Fruit fly (Drosophila melanogaster) whole organism, prepupa: ENCODE measurements around the gene Osi22.

ENCODE experiments used
- Blimp-1 ChIP-seq: fragments of 200-800 bp; sonication (Bioruptor generic); optimal IDR thresholded peaks from 3 replicates; lab custom pipeline; 2017; ENCODE audit warnings: missing biosample characterization, missing genetic modification characterization, mild to moderate bottlenecking, moderate library complexity, missing genetic modification reagents
- CG10631 ChIP-seq: fragments of 200-800 bp; sonication (Bioruptor generic); optimal IDR thresholded peaks from 2 replicates; lab custom pipeline; 2016; ENCODE audit warnings: missing biosample characterization, missing genetic modification characterization
- CG10669 ChIP-seq: fragments of 200-800 bp; sonication (Bioruptor generic); optimal IDR thresholded peaks from 3 replicates; lab custom pipeline; 2018; ENCODE audit warnings: missing biosample characterization, mild to moderate bottlenecking, missing genetic modification characterization, moderate library complexity
- CG11294 ChIP-seq: fragments of 200-800 bp; sonication (Bioruptor generic); IDR thresholded peaks from 2 replicates; pipeline ENCODE4 v1.3.6; 2022; ENCODE audit warnings: missing biosample characterization, missing genetic modification characterization
- CG11762 ChIP-seq: fragments of 200-800 bp; sonication (Bioruptor generic); optimal IDR thresholded peaks from 3 replicates; lab custom pipeline; 2016; ENCODE audit warnings: missing biosample characterization, missing genetic modification characterization; ENCODE audit not compliant: insufficient read depth
- CG11902 ChIP-seq: fragments of 200-800 bp; sonication (Bioruptor generic); optimal IDR thresholded peaks from 3 replicates; lab custom pipeline; 2016; ENCODE audit warnings: missing biosample characterization, missing genetic modification characterization
- CG15336 ChIP-seq: fragments of 200-800 bp; sonication (Bioruptor generic); IDR thresholded peaks from 2 replicates; pipeline ENCODE4 v1.3.6; 2022; ENCODE audit warnings: missing biosample characterization, missing genetic modification characterization
- CG1621 ChIP-seq: fragments of 200-800 bp; sonication (Bioruptor generic); optimal IDR thresholded peaks from 3 replicates; lab custom pipeline; 2018; ENCODE audit warnings: missing biosample characterization, mild to moderate bottlenecking, missing genetic modification characterization
- CG16779 ChIP-seq: fragments of 200-800 bp; sonication (Bioruptor generic); optimal IDR thresholded peaks from 3 replicates; lab custom pipeline; 2017; ENCODE audit warnings: missing biosample characterization, mild to moderate bottlenecking, missing genetic modification characterization
- CG3032 ChIP-seq: fragments of 200-800 bp; optimal IDR thresholded peaks from 2 replicates; lab custom pipeline; 2019; ENCODE audit warnings: missing biosample characterization, mild to moderate bottlenecking, missing genetic modification characterization, moderate library complexity
- CG31627 ChIP-seq: fragments of 200-800 bp; sonication (Bioruptor generic); optimal IDR thresholded peaks from 3 replicates; lab custom pipeline; 2016; ENCODE audit warnings: missing biosample characterization, missing genetic modification characterization
- CG32006 ChIP-seq: fragments of 200-800 bp; sonication (Bioruptor generic); optimal IDR thresholded peaks from 3 replicates; lab custom pipeline; 2017; ENCODE audit warnings: missing biosample characterization, mild to moderate bottlenecking, missing genetic modification characterization
- CG34406 ChIP-seq: fragments of 200-800 bp; sonication (Bioruptor generic); optimal IDR thresholded peaks from 3 replicates; lab custom pipeline; 2016; ENCODE audit warnings: missing biosample characterization, missing genetic modification characterization
- CG3919 ChIP-seq: fragments of 200-800 bp; sonication (Bioruptor generic); optimal IDR thresholded peaks from 3 replicates; lab custom pipeline; 2016; ENCODE audit warnings: missing biosample characterization, missing genetic modification characterization
- CG4318 ChIP-seq: fragments of 200-800 bp; sonication (Bioruptor generic); optimal IDR thresholded peaks from 3 replicates; lab custom pipeline; 2017; ENCODE audit warnings: missing biosample characterization, mild to moderate bottlenecking, missing genetic modification characterization
- CG6163 ChIP-seq: fragments of 200-800 bp; sonication (Bioruptor generic); IDR thresholded peaks from 3 replicates; pipeline ENCODE4 v1.3.6; 2022; ENCODE audit warnings: missing biosample characterization, missing genetic modification characterization
- CG6792 ChIP-seq: fragments of 200-800 bp; sonication (Bioruptor generic); optimal IDR thresholded peaks from 3 replicates; lab custom pipeline; 2016; ENCODE audit warnings: missing biosample characterization, missing genetic modification characterization
- CG6808 ChIP-seq: fragments of 200-800 bp; sonication (Bioruptor generic); optimal IDR thresholded peaks from 3 replicates; lab custom pipeline; 2017; ENCODE audit warnings: missing biosample characterization, missing genetic modification characterization, mild to moderate bottlenecking, moderate library complexity, missing genetic modification reagents
- CG6854 ChIP-seq: fragments of 200-800 bp; sonication (Bioruptor generic); optimal IDR thresholded peaks from 2 replicates; lab custom pipeline; 2017; ENCODE audit warnings: missing biosample characterization, mild to moderate bottlenecking, missing genetic modification characterization
- CG7368 ChIP-seq: fragments of 200-800 bp; sonication (Bioruptor generic); optimal IDR thresholded peaks from 3 replicates; lab custom pipeline; 2016; ENCODE audit warnings: missing biosample characterization, missing genetic modification characterization
- CG8119 ChIP-seq: fragments of 200-800 bp; sonication (Bioruptor generic); IDR thresholded peaks from 3 replicates; pipeline ENCODE4 v1.3.6; 2022; ENCODE audit warnings: missing biosample characterization, missing genetic modification characterization
- CG8319 ChIP-seq: fragments of 200-800 bp; sonication (Bioruptor generic); optimal IDR thresholded peaks from 3 replicates; lab custom pipeline; 2016; ENCODE audit warnings: missing biosample characterization, missing genetic modification characterization
- CG8632 ChIP-seq: fragments of 200-800 bp; sonication (Bioruptor generic); optimal IDR thresholded peaks from 3 replicates; lab custom pipeline; 2016; ENCODE audit warnings: missing biosample characterization, missing genetic modification characterization
- CG9139 ChIP-seq: fragments of 200-800 bp; sonication (Bioruptor generic); optimal IDR thresholded peaks from 3 replicates; lab custom pipeline; 2017; ENCODE audit warnings: missing biosample characterization, mild to moderate bottlenecking, missing genetic modification characterization
- Eip75B ChIP-seq: fragments of 200-800 bp; sonication (Bioruptor generic); optimal IDR thresholded peaks from 3 replicates; lab custom pipeline; 2016; ENCODE audit warnings: missing biosample characterization, missing genetic modification characterization
- Eip78C ChIP-seq: fragments of 200-800 bp; sonication (Bioruptor generic); peaks from one replicate; lab custom pipeline; 2016; ENCODE audit warnings: missing biosample characterization, missing genetic modification characterization
- Ets21C ChIP-seq: fragments of 200-800 bp; sonication (Bioruptor generic); optimal IDR thresholded peaks from 3 replicates; lab custom pipeline; 2016; ENCODE audit warnings: missing biosample characterization, missing genetic modification characterization
- Ets96B ChIP-seq: fragments of 200-800 bp; optimal IDR thresholded peaks from 2 replicates; lab custom pipeline; 2019; ENCODE audit warnings: missing biosample characterization, mild to moderate bottlenecking, missing genetic modification characterization, moderate library complexity
- Gug ChIP-seq: fragments of 200-800 bp; sonication (Bioruptor generic); IDR thresholded peaks from 2 replicates; pipeline ENCODE4 v1.3.6; 2022; ENCODE audit warnings: missing biosample characterization, missing genetic modification characterization
- Hr38 ChIP-seq: sonication (Bioruptor generic); optimal IDR thresholded peaks from 2 replicates; lab custom pipeline; 2016; ENCODE audit warnings: missing biosample characterization, missing genetic modification characterization
- Hr39 ChIP-seq: fragments of 200-800 bp; sonication (Bioruptor generic); optimal IDR thresholded peaks from 2 replicates; lab custom pipeline; 2016; ENCODE audit warnings: missing biosample characterization, missing genetic modification characterization
- Lpt ChIP-seq: fragments of 200-800 bp; sonication (Bioruptor generic); optimal IDR thresholded peaks from 3 replicates; lab custom pipeline; 2016; ENCODE audit warnings: missing biosample characterization, missing genetic modification characterization
- Met ChIP-seq: fragments of 200-800 bp; sonication (Bioruptor generic); optimal IDR thresholded peaks from 3 replicates; lab custom pipeline; 2016; ENCODE audit warnings: missing biosample characterization, missing genetic modification characterization
- OdsH ChIP-seq: fragments of 200-800 bp; sonication (Bioruptor generic); optimal IDR thresholded peaks from 3 replicates; lab custom pipeline; 2016; ENCODE audit warnings: missing biosample characterization, missing genetic modification characterization
- Smox ChIP-seq: fragments of 200-800 bp; sonication (Bioruptor generic); optimal IDR thresholded peaks from 3 replicates; lab custom pipeline; 2016; ENCODE audit warnings: missing biosample characterization, missing genetic modification characterization
- Sox14 ChIP-seq: fragments of 200-800 bp; sonication (Bioruptor generic); optimal IDR thresholded peaks from 3 replicates; lab custom pipeline; 2016; ENCODE audit warnings: missing biosample characterization, missing genetic modification characterization
- Sox15 ChIP-seq: fragments of 200-800 bp; sonication (Bioruptor generic); optimal IDR thresholded peaks from 3 replicates; lab custom pipeline; 2016; ENCODE audit warnings: missing biosample characterization, missing genetic modification characterization
- acj6 ChIP-seq: fragments of 200-800 bp; sonication (Bioruptor generic); optimal IDR thresholded peaks from 3 replicates; lab custom pipeline; 2016; ENCODE audit warnings: missing biosample characterization, missing genetic modification characterization
- dac ChIP-seq: fragments of 200-800 bp; sonication (Bioruptor generic); optimal IDR thresholded peaks from 2 replicates; lab custom pipeline; 2017; ENCODE audit warnings: missing biosample characterization, mild to moderate bottlenecking, missing genetic modification characterization
- dsx ChIP-seq: fragments of 200-800 bp; optimal IDR thresholded peaks from 3 replicates; lab custom pipeline; 2019; ENCODE audit warnings: missing biosample characterization, mild to moderate bottlenecking, missing genetic modification characterization, moderate library complexity; ENCODE audit not compliant: poor library complexity, severe bottlenecking
- eg ChIP-seq: fragments of 200-800 bp; sonication (Bioruptor generic); IDR thresholded peaks from 3 replicates; pipeline ENCODE4 v1.3.6; 2022; ENCODE audit warnings: missing biosample characterization, missing genetic modification characterization
- fd59A ChIP-seq: fragments of 200-800 bp; sonication (Bioruptor generic); optimal IDR thresholded peaks from 2 replicates; lab custom pipeline; 2017; ENCODE audit warnings: missing biosample characterization, mild to moderate bottlenecking, missing genetic modification characterization, missing genetic modification reagents
- fkh ChIP-seq: fragments of 200-800 bp; sonication (Bioruptor generic); optimal IDR thresholded peaks from 3 replicates; lab custom pipeline; 2017; ENCODE audit warnings: missing biosample characterization, mild to moderate bottlenecking, missing genetic modification characterization, moderate library complexity
- net ChIP-seq: fragments of 200-800 bp; sonication (Bioruptor generic); optimal IDR thresholded peaks from 3 replicates; lab custom pipeline; 2016; ENCODE audit warnings: missing biosample characterization, missing genetic modification characterization
- pdm3 ChIP-seq: fragments of 200-800 bp; sonication (Bioruptor generic); optimal IDR thresholded peaks from 3 replicates; lab custom pipeline; 2016; ENCODE audit warnings: missing biosample characterization, missing genetic modification characterization
- salr ChIP-seq, 2 experiments: fragments of 200-800 bp; sonication (Bioruptor generic); optimal IDR thresholded peaks; 3 replicates each; lab custom pipeline; 2016 to 2018; ENCODE audit warnings: missing biosample characterization in 2 of 2, missing genetic modification characterization in 2 of 2, mild to moderate bottlenecking in 1 of 2
- spab ChIP-seq: fragments of 200-800 bp; sonication (Bioruptor generic); optimal IDR thresholded peaks from 2 replicates; lab custom pipeline; 2017; ENCODE audit warnings: missing biosample characterization, mild to moderate bottlenecking, missing genetic modification characterization, missing genetic modification reagents
- ss ChIP-seq, 2 experiments: fragments of 200-800 bp; sonication (Bioruptor generic); optimal IDR thresholded peaks; 2 replicates in 1 of 2; 3 replicates in 1 of 2; lab custom pipeline; 2017 to 2018; ENCODE audit warnings: mild to moderate bottlenecking in 2 of 2, missing biosample characterization in 2 of 2, missing genetic modification characterization in 2 of 2, moderate library complexity in 1 of 2
- svp ChIP-seq: fragments of 200-800 bp; sonication (Bioruptor generic); peaks from one replicate; lab custom pipeline; 2016; ENCODE audit warnings: missing biosample characterization, missing genetic modification characterization
- topi ChIP-seq: fragments of 200-800 bp; sonication (Bioruptor generic); optimal IDR thresholded peaks from 3 replicates; lab custom pipeline; 2016; ENCODE audit warnings: missing biosample characterization, missing genetic modification characterization
- vri ChIP-seq: fragments of 200-800 bp; sonication (Bioruptor generic); optimal IDR thresholded peaks from 3 replicates; lab custom pipeline; 2016; ENCODE audit warnings: missing biosample characterization, mild to moderate bottlenecking, missing genetic modification characterization

Gene Osi22

dm6 chr3R:13305318-13305899 is 15.0 kb downstream of the Osi22 start:
- TF ChIP-seq Blimp-1 (GFP tag; lab: Kevin White, UChicago): peak; percentile 58
- TF ChIP-seq CG11294: peak; percentile 26; the same call in 1 of the 2 replicates
- peak; percentile 83 for TF ChIP-seq CG6808 (GFP tag; lab: Kevin White, UChicago)
- peak; percentile 25 for TF ChIP-seq vri
- peak; percentile 79 for TF ChIP-seq Lpt
- TF ChIP-seq CG11762 (GFP tag; lab: Kevin White, UChicago): peak; percentile 82
- peak; percentile 82 for TF ChIP-seq CG3032
- TF ChIP-seq acj6 (GFP tag; lab: Kevin White, UChicago): peak; percentile 85
- TF ChIP-seq dsx (GFP tag; lab: Kevin White, UChicago): peak; percentile 79
- TF ChIP-seq Smox: peak; percentile 63
- TF ChIP-seq Sox15: peak; percentile 61
- peak; percentile 54 for TF ChIP-seq Hr39 (GFP tag; lab: Kevin White, UChicago)
- no peak for TF ChIP-seq Hr38 (GFP tag; lab: Kevin White, UChicago)
- peak; percentile 67 for TF ChIP-seq fd59A (GFP tag; lab: Kevin White, UChicago)
- peak; percentile 76 for TF ChIP-seq net
- peak; percentile 21 for TF ChIP-seq Ets21C (GFP tag; lab: Kevin White, UChicago)
- TF ChIP-seq CG8319 (GFP tag; lab: Kevin White, UChicago): peak; percentile 70
- peak; percentile 78 for TF ChIP-seq CG6792 (GFP tag; lab: Kevin White, UChicago)
- peak; percentile 79 for TF ChIP-seq CG6854 (GFP tag; lab: Kevin White, UChicago)
- peak; percentile 77 for TF ChIP-seq CG9139 (GFP tag; lab: Kevin White, UChicago)
- peak; percentile 62 for TF ChIP-seq eg (GFP tag; lab: Robert Waterston, UW)
- TF ChIP-seq CG7368 (GFP tag; lab: Kevin White, UChicago): peak; percentile 63
- peak; percentile 90 for TF ChIP-seq CG10631 (GFP tag; lab: Kevin White, UChicago)
- peak; percentile 68 for TF ChIP-seq Sox14 (GFP tag; lab: Kevin White, UChicago)
- TF ChIP-seq Gug (GFP tag; lab: Robert Waterston, UW): peak; percentile 40
- peak; percentile 68 for TF ChIP-seq CG10669 (GFP tag; lab: Kevin White, UChicago)
- TF ChIP-seq CG8632: peak; percentile 89
- peak; percentile 93 for TF ChIP-seq Eip78C
- TF ChIP-seq CG3919 (GFP tag; lab: Kevin White, UChicago): peak; percentile 82
- TF ChIP-seq fkh: no peak
- peak; percentile 79 for TF ChIP-seq Met (GFP tag; lab: Kevin White, UChicago)
- peak; percentile 91 for TF ChIP-seq CG34406 (GFP tag; lab: Kevin White, UChicago)
- TF ChIP-seq CG4318: peak; percentile 87
- peak; percentile 79 for TF ChIP-seq CG15336 (GFP tag; lab: Robert Waterston, UW)
- peak; percentile 58 for TF ChIP-seq pdm3
- TF ChIP-seq Ets96B: peak; percentile 87
- TF ChIP-seq ss (GFP tag; optimal IDR thresholded peaks at IDR 0.05; lab: Kevin White, UChicago): peak; percentile 74 to 78
- TF ChIP-seq CG11902 (GFP tag; lab: Kevin White, UChicago): peak; percentile 59
- peak; percentile 87 for TF ChIP-seq OdsH (GFP tag; lab: Kevin White, UChicago)
- peak; percentile 88 for TF ChIP-seq svp
- peak; percentile 79 for TF ChIP-seq CG6163 (GFP tag; lab: Robert Waterston, UW)
- TF ChIP-seq salr (GFP tag; optimal IDR thresholded peaks at IDR 0.05; lab: Kevin White, UChicago): peak; percentile 31 to 94
- peak; percentile 86 for TF ChIP-seq spab (GFP tag; lab: Kevin White, UChicago)
- TF ChIP-seq CG32006 (GFP tag; lab: Kevin White, UChicago): peak; percentile 94
- TF ChIP-seq CG1621 (tag; lab: Kevin White, UChicago): peak; percentile 40
- TF ChIP-seq CG8119 (GFP tag; lab: Robert Waterston, UW): peak; percentile 84
- TF ChIP-seq CG31627 (GFP tag; lab: Kevin White, UChicago): peak; percentile 62
- peak; percentile 75 for TF ChIP-seq topi (GFP tag; lab: Kevin White, UChicago)
- TF ChIP-seq dac (GFP tag; lab: Kevin White, UChicago): peak; percentile 43
- TF ChIP-seq CG16779: peak; percentile 79
- TF ChIP-seq Eip75B (GFP tag; lab: Kevin White, UChicago): peak; percentile 51
